Fruit fly (Drosophila melanogaster) whole organism, embryonic: Measurements from ENCODE around the gene mxt.

Experiments used
- Bteb2 ChIP-seq: fragments of 200-800 bp; sonication (Bioruptor generic); optimal IDR thresholded peaks from 2 replicates; lab custom pipeline; 2016; ENCODE audit warnings: missing biosample characterization, missing genetic modification characterization
- CG10267 ChIP-seq: fragments of 200-800 bp; sonication (Bioruptor generic); optimal IDR thresholded peaks from 2 replicates; lab custom pipeline; 2018; ENCODE audit warnings: missing biosample characterization, mild to moderate bottlenecking, missing genetic modification characterization, moderate library complexity
- CG10431 ChIP-seq: fragments of 200-800 bp; sonication (Bioruptor generic); optimal IDR thresholded peaks from 3 replicates; lab custom pipeline; 2018; ENCODE audit warnings: missing biosample characterization, mild to moderate bottlenecking, missing genetic modification characterization
- CG10565 ChIP-seq: fragments of 200-800 bp; sonication (Bioruptor generic); optimal IDR thresholded peaks from 3 replicates; lab custom pipeline; 2016; ENCODE audit warnings: missing biosample characterization, mild to moderate bottlenecking, missing genetic modification characterization
- CG10979 ChIP-seq: fragments of 200-800 bp; sonication (Bioruptor generic); optimal IDR thresholded peaks from 2 replicates; lab custom pipeline; 2018; ENCODE audit warnings: missing biosample characterization, mild to moderate bottlenecking, missing genetic modification characterization, moderate library complexity
- CG11695 ChIP-seq: fragments of 200-800 bp; sonication (Bioruptor generic); IDR thresholded peaks from 3 replicates; pipeline ENCODE4 v1.3.6; 2022; ENCODE audit warnings: missing biosample characterization, missing genetic modification characterization
- CG12942 ChIP-seq: fragments of 200-800 bp; sonication (Bioruptor generic); optimal IDR thresholded peaks from 3 replicates; lab custom pipeline; 2016; ENCODE audit warnings: missing biosample characterization, missing genetic modification characterization
- CG14860 ChIP-seq: fragments of 200-800 bp; sonication (Bioruptor generic); IDR thresholded peaks from 3 replicates; pipeline ENCODE4 v1.3.6; 2022; ENCODE audit warnings: missing biosample characterization, missing genetic modification characterization; ENCODE audit not compliant: partially characterized antibody
- CG17385 ChIP-seq: fragments of 200-800 bp; sonication (Bioruptor generic); optimal IDR thresholded peaks from 3 replicates; lab custom pipeline; 2018; ENCODE audit warnings: missing biosample characterization, mild to moderate bottlenecking, missing genetic modification characterization
- CG17802 ChIP-seq: fragments of 200-800 bp; sonication (Bioruptor generic); optimal IDR thresholded peaks from 2 replicates; lab custom pipeline; 2018; ENCODE audit warnings: missing biosample characterization, mild to moderate bottlenecking, missing genetic modification characterization, moderate library complexity
- CG2129 ChIP-seq: fragments of 200-800 bp; sonication (Bioruptor generic); IDR thresholded peaks from 2 replicates; pipeline ENCODE4 v1.3.6; 2022; ENCODE audit warnings: missing biosample characterization, missing genetic modification characterization; ENCODE audit not compliant: partially characterized antibody
- CG2202 ChIP-seq: fragments of 200-800 bp; sonication (Bioruptor generic); optimal IDR thresholded peaks from 2 replicates; lab custom pipeline; 2018; ENCODE audit warnings: missing biosample characterization, mild to moderate bottlenecking, missing genetic modification characterization
- CG30403 ChIP-seq: fragments of 200-800 bp; sonication (Bioruptor generic); optimal IDR thresholded peaks from 3 replicates; lab custom pipeline; 2016; ENCODE audit warnings: missing biosample characterization, missing genetic modification characterization
- CG31388 ChIP-seq: fragments of 200-800 bp; sonication (Bioruptor generic); optimal IDR thresholded peaks from 2 replicates; lab custom pipeline; 2016; ENCODE audit warnings: missing biosample characterization, missing genetic modification characterization
- CG31441 ChIP-seq: fragments of 200-800 bp; sonication (Bioruptor generic); IDR thresholded peaks from 2 replicates; pipeline ENCODE4 v1.3.6; 2022; ENCODE audit warnings: missing biosample characterization, missing genetic modification characterization
- CG32532 ChIP-seq: fragments of 200-800 bp; sonication (Bioruptor generic); IDR thresholded peaks from 2 replicates; pipeline ENCODE4 v1.3.6; 2022; ENCODE audit warnings: missing biosample characterization, missing genetic modification characterization
- CG33557 ChIP-seq: fragments of 200-800 bp; sonication (Bioruptor generic); optimal IDR thresholded peaks from 2 replicates; lab custom pipeline; 2019; ENCODE audit warnings: missing biosample characterization, mild to moderate bottlenecking, missing genetic modification characterization, moderate library complexity
- CG4730 ChIP-seq: fragments of 200-800 bp; sonication (Bioruptor generic); IDR thresholded peaks from 2 replicates; pipeline ENCODE4 v1.3.6; 2022; ENCODE audit warnings: missing biosample characterization, missing genetic modification characterization
- CG6254 ChIP-seq: fragments of 200-800 bp; sonication (Bioruptor generic); optimal IDR thresholded peaks from 3 replicates; lab custom pipeline; 2017; ENCODE audit warnings: mild to moderate bottlenecking, missing biosample characterization, missing genetic modification reagents, missing genetic modification characterization
- CG8281 ChIP-seq: fragments of 200-800 bp; sonication (Bioruptor generic); optimal IDR thresholded peaks from 2 replicates; lab custom pipeline; 2018; ENCODE audit warnings: missing biosample characterization, mild to moderate bottlenecking, missing genetic modification characterization, moderate library complexity
- CG8924 ChIP-seq: fragments of 200-800 bp; optimal IDR thresholded peaks from 3 replicates; lab custom pipeline; 2019; ENCODE audit warnings: missing biosample characterization, mild to moderate bottlenecking, missing genetic modification characterization, moderate library complexity
- Fer3 ChIP-seq: fragments of 200-800 bp; sonication (Bioruptor generic); optimal IDR thresholded peaks from 2 replicates; lab custom pipeline; 2018; ENCODE audit warnings: missing biosample characterization, mild to moderate bottlenecking, missing genetic modification characterization, moderate library complexity
- Gug ChIP-seq: fragments of 200-800 bp; sonication (Bioruptor generic); IDR thresholded peaks from 4 replicates; pipeline ENCODE4 v1.3.6; 2022; ENCODE audit warnings: missing biosample characterization, missing genetic modification characterization
- HLH4C ChIP-seq: fragments of 200-800 bp; sonication (Bioruptor generic); IDR thresholded peaks from 3 replicates; pipeline ENCODE4 v1.3.6; 2022; ENCODE audit warnings: missing biosample characterization, missing genetic modification characterization; ENCODE audit not compliant: partially characterized antibody
- Hr51 ChIP-seq, 2 experiments: fragments of 200-800 bp; sonication (Bioruptor generic); optimal IDR thresholded peaks; 2 replicates in 1 of 2; 3 replicates in 1 of 2; lab custom pipeline; 2016 to 2018; ENCODE audit warnings: missing biosample characterization in 2 of 2, missing genetic modification characterization in 2 of 2, mild to moderate bottlenecking in 1 of 2, moderate library complexity in 1 of 2
- MBD-R2 ChIP-seq: fragments of 200-800 bp; sonication (Bioruptor generic); IDR thresholded peaks from 2 replicates; pipeline ENCODE4 v1.3.6; 2022; ENCODE audit warnings: missing biosample characterization, missing genetic modification characterization
- Nf-YB ChIP-seq: fragments of 200-800 bp; sonication (Bioruptor generic); optimal IDR thresholded peaks from 3 replicates; lab custom pipeline; 2019; ENCODE audit warnings: missing biosample characterization, mild to moderate bottlenecking, missing genetic modification characterization, moderate library complexity
- PHDP ChIP-seq: fragments of 200-800 bp; sonication (Bioruptor generic); optimal IDR thresholded peaks from 3 replicates; lab custom pipeline; 2018; ENCODE audit warnings: missing biosample characterization, mild to moderate bottlenecking, missing genetic modification characterization, moderate library complexity
- amos ChIP-seq: fragments of 200-800 bp; sonication (Bioruptor generic); IDR thresholded peaks from 2 replicates; pipeline ENCODE4 v1.3.6; 2022; ENCODE audit warnings: missing biosample characterization, missing genetic modification characterization; ENCODE audit not compliant: partially characterized antibody
- ash1 ChIP-seq: fragments of 200-800 bp; sonication (Bioruptor generic); optimal IDR thresholded peaks from 2 replicates; lab custom pipeline; 2018; ENCODE audit warnings: missing biosample characterization, mild to moderate bottlenecking, missing genetic modification characterization
- bowl ChIP-seq: fragments of 200-800 bp; sonication (Bioruptor generic); IDR thresholded peaks from 2 replicates; pipeline ENCODE4 v1.3.6; 2022; ENCODE audit warnings: missing biosample characterization, missing genetic modification characterization
- dmrt11E ChIP-seq: fragments of 200-800 bp; sonication (Bioruptor generic); optimal IDR thresholded peaks from 3 replicates; lab custom pipeline; 2018; ENCODE audit warnings: missing biosample characterization, mild to moderate bottlenecking, missing genetic modification characterization, moderate library complexity
- eve ChIP-seq, 2 experiments: fragments of >200 bp; optimal IDR thresholded peaks; 2 replicates each; lab custom pipeline; 2017; ENCODE audit warnings: missing biosample characterization in 2 of 2, missing genetic modification characterization in 2 of 2
- ewg ChIP-seq: fragments of 200-800 bp; sonication (Bioruptor generic); optimal IDR thresholded peaks from 3 replicates; lab custom pipeline; 2017; ENCODE audit warnings: mild to moderate bottlenecking, missing biosample characterization, missing genetic modification reagents, missing genetic modification characterization
- gsb-n ChIP-seq: fragments of 200-800 bp; sonication (Bioruptor generic); optimal IDR thresholded peaks from 3 replicates; lab custom pipeline; 2018; ENCODE audit warnings: missing biosample characterization, mild to moderate bottlenecking, missing genetic modification characterization
- knrl ChIP-seq: fragments of 200-800 bp; sonication (Bioruptor generic); IDR thresholded peaks from 3 replicates; pipeline ENCODE4 v1.3.6; 2022; ENCODE audit warnings: missing biosample characterization, missing genetic modification characterization; ENCODE audit not compliant: partially characterized antibody
- lab ChIP-seq: fragments of 200-800 bp; sonication (Bioruptor generic); optimal IDR thresholded peaks from 3 replicates; lab custom pipeline; 2017; ENCODE audit warnings: missing biosample characterization, missing genetic modification characterization, mild to moderate bottlenecking, moderate library complexity, missing genetic modification reagents
- lbe ChIP-seq: fragments of 200-800 bp; sonication (Bioruptor generic); optimal IDR thresholded peaks from 2 replicates; lab custom pipeline; 2016; ENCODE audit warnings: missing biosample characterization, mild to moderate bottlenecking, missing genetic modification characterization
- lmd ChIP-seq: fragments of 200-800 bp; sonication (Bioruptor generic); IDR thresholded peaks from 2 replicates; pipeline ENCODE4 v1.3.6; 2022; ENCODE audit warnings: missing biosample characterization, missing genetic modification characterization
- mam ChIP-seq: fragments of 200-800 bp; sonication (Bioruptor generic); optimal IDR thresholded peaks from 3 replicates; lab custom pipeline; 2016; ENCODE audit warnings: missing biosample characterization, missing genetic modification characterization
- pzg ChIP-seq: fragments of 200-800 bp; sonication (Bioruptor generic); optimal IDR thresholded peaks from 3 replicates; lab custom pipeline; 2018; ENCODE audit warnings: missing biosample characterization, mild to moderate bottlenecking, missing genetic modification characterization, moderate library complexity
- sens-2 ChIP-seq: fragments of 200-800 bp; sonication (Bioruptor generic); IDR thresholded peaks from 2 replicates; pipeline ENCODE4 v1.3.6; 2022; ENCODE audit warnings: missing biosample characterization, missing genetic modification characterization
- shn ChIP-seq: fragments of 200-800 bp; sonication (Bioruptor generic); optimal IDR thresholded peaks from 3 replicates; lab custom pipeline; 2016; ENCODE audit warnings: missing biosample characterization, missing genetic modification characterization
- sna ChIP-seq: fragments of 200-800 bp; sonication (Bioruptor generic); IDR thresholded peaks from 2 replicates; pipeline ENCODE4 v1.3.6; 2022; ENCODE audit warnings: missing biosample characterization, missing genetic modification characterization; ENCODE audit not compliant: partially characterized antibody
- unc-4 ChIP-seq: fragments of 200-800 bp; sonication (Bioruptor generic); IDR thresholded peaks from 2 replicates; pipeline ENCODE4 v1.3.6; 2022; ENCODE audit warnings: missing biosample characterization, missing genetic modification characterization; ENCODE audit not compliant: partially characterized antibody
- zen2 ChIP-seq: fragments of 200-800 bp; sonication (Bioruptor generic); IDR thresholded peaks from 3 replicates; pipeline ENCODE4 v1.3.6; 2022; ENCODE audit warnings: missing biosample characterization, missing genetic modification characterization; ENCODE audit not compliant: partially characterized antibody
- zf30C ChIP-seq: fragments of 200-800 bp; sonication (Bioruptor generic); optimal IDR thresholded peaks from 3 replicates; lab custom pipeline; 2018; ENCODE audit warnings: missing biosample characterization, mild to moderate bottlenecking, missing genetic modification characterization

Gene mxt

DNA sequence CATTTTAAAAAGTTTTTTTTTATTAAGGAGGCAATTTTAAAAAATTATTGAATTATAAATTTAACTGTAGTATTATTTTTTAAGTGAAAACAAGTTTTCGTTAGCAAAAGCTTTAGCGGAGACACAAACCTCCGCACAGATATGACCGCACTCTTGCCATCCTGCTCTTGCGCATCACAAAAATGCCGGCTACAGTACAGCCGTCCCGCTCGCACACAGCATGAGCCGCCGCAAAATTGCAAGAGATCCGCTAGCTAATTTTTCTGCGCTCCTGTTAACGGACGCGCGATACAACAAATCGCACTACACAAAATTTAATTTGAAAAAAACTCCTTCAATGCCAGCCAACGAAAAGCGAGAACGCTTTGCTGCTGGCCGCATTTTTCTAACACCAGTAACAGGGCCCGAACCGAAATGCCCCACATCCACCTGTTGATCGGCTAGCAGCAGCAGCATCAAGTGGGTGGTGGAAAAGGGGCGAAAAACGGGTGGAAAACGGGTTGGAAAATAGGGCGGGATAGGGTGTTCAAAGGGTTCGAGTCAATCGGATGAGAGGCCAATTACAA lies 37.0 kb downstream of the mxt start (continued):
- no peak for TF ChIP-seq CG8281 (tag; lab: Kevin White, UChicago)
- TF ChIP-seq CG2202, result peak; percentile 10
- no peak; the same call in 1 of the 2 replicates for TF ChIP-seq lmd (GFP tag; lab: Robert Waterston, UW)
- peak; percentile 44; the same call in 1 of the 2 replicates for TF ChIP-seq sens-2 (GFP tag; lab: Robert Waterston, UW)
- peak; percentile 16 for TF ChIP-seq CG17385 (GFP tag; lab: Kevin White, UChicago)
- peak; percentile 24 for TF ChIP-seq gsb-n
- no peak for TF ChIP-seq CG11695 (GFP tag; lab: Robert Waterston, UW)
- TF ChIP-seq Nf-YB (GFP tag; lab: Kevin White, UChicago), result peak; percentile 95
- TF ChIP-seq CG6254 (GFP tag; lab: Kevin White, UChicago), result peak; percentile 51
- TF ChIP-seq ewg (GFP tag; lab: Kevin White, UChicago), result peak; percentile 30
- peak; percentile 46 for TF ChIP-seq dmrt11E
- no peak for TF ChIP-seq eve (GFP tag; optimal IDR thresholded peaks at IDR 0.05; lab: Kevin White, UChicago)
- peak; percentile 50; the same call in 1 of the 2 replicates for TF ChIP-seq amos (GFP tag; lab: Robert Waterston, UW)
- peak; percentile 17; the same call in 1 of the 2 replicates for TF ChIP-seq MBD-R2
- TF ChIP-seq bowl (GFP tag; lab: Robert Waterston, UW), result no peak
- TF ChIP-seq CG12942, result peak; percentile 1
- TF ChIP-seq PHDP (tag; lab: Kevin White, UChicago), result peak; percentile 72
- peak; percentile 17 for TF ChIP-seq lbe (GFP tag; lab: Kevin White, UChicago)
- peak; percentile 57 for TF ChIP-seq CG31441 (GFP tag; lab: Robert Waterston, UW)
- no peak for TF ChIP-seq zen2 (GFP tag; lab: Robert Waterston, UW)
- no peak for TF ChIP-seq Gug (GFP tag; lab: Robert Waterston, UW)
- TF ChIP-seq CG31388 (GFP tag; lab: Kevin White, UChicago), result no peak
- no peak for TF ChIP-seq mam
- TF ChIP-seq knrl, result peak; percentile 38; the same call in 1 of the 3 replicates
- TF ChIP-seq Bteb2 (GFP tag; lab: Kevin White, UChicago), result peak; percentile 21
- peak; percentile 52 for TF ChIP-seq CG30403 (GFP tag; lab: Kevin White, UChicago)
- TF ChIP-seq CG32532 (GFP tag; lab: Robert Waterston, UW), result peak; percentile 41; the same call in 1 of the 2 replicates
- 0 out of 2 replicates have a peak, but pooled peaks have one; percentile 52 for TF ChIP-seq unc-4 (GFP tag; lab: Robert Waterston, UW)
- no peak for TF ChIP-seq CG10431
- 0 out of 2 replicates have a peak, but pooled peaks have one; percentile 53 for TF ChIP-seq sna
- peak; percentile 26 for TF ChIP-seq CG10979 (tag; lab: Kevin White, UChicago)
- peak; percentile 63 for TF ChIP-seq CG8924 (tag; lab: Kevin White, UChicago)
- peak; percentile 15 for TF ChIP-seq CG17802 (tag; lab: Kevin White, UChicago)
- TF ChIP-seq CG4730 (GFP tag; lab: Robert Waterston, UW), result no peak; the same call in 1 of the 2 replicates
- TF ChIP-seq CG10267 (tag; lab: Kevin White, UChicago), result peak; percentile 24
- peak; percentile 49 for TF ChIP-seq pzg
- TF ChIP-seq lab (GFP tag; lab: Kevin White, UChicago), result peak; percentile 57
- peak; percentile 99 for TF ChIP-seq zf30C (GFP tag; lab: Kevin White, UChicago)
- TF ChIP-seq CG2129 (GFP tag; lab: Robert Waterston, UW), result no peak
- no peak for TF ChIP-seq CG10565
- TF ChIP-seq shn, result peak; percentile 13
- TF ChIP-seq Fer3 (tag; lab: Kevin White, UChicago), result peak; percentile 35
- TF ChIP-seq HLH4C, result peak; percentile 31; the same call in 2 of the 3 replicates
- TF ChIP-seq CG33557 (GFP tag; lab: Kevin White, UChicago), result peak; percentile 14
- TF ChIP-seq Hr51 (GFP tag; optimal IDR thresholded peaks at IDR 0.05; lab: Kevin White, UChicago), result peak; percentile 2 to 62
- no peak for TF ChIP-seq ash1 (GFP tag; lab: Kevin White, UChicago)
- peak; percentile 39; the same call in 1 of the 3 replicates for TF ChIP-seq CG14860
